Worm (Caenorhabditis elegans) whole organism, early embryonic: ENCODE data around the gene Y39G8B.2.

ENCODE experiments used
- F13C5.2 ChIP-seq: sonication (generic microtip); optimal IDR thresholded peaks from 2 replicates; lab custom pipeline; 2017; ENCODE audit warnings: mild to moderate bottlenecking, missing genetic modification characterization, inconsistent platforms, missing compliant biosample characterization
- ama-1 ChIP-seq: fragments of 150-350 bp; optimal IDR thresholded peaks from 2 replicates; lab custom pipeline; 2014
- ceh-13 ChIP-seq: fragments of 200-800 bp; sonication (Bioruptor generic); optimal IDR thresholded peaks from 2 replicates; lab custom pipeline; 2018; ENCODE audit warnings: mild to moderate bottlenecking, missing genetic modification characterization, missing compliant biosample characterization
- ceh-36 ChIP-seq: sonication (generic microtip); optimal IDR thresholded peaks from 2 replicates; lab custom pipeline; 2016; ENCODE audit warnings: missing genetic modification characterization, inconsistent platforms, missing compliant biosample characterization
- flt-1 ChIP-seq: fragments of 200-800 bp; sonication (Bioruptor generic); IDR thresholded peaks from 2 replicates; pipeline ENCODE4 v1.3.6; 2022; ENCODE audit warnings: missing genetic modification characterization, missing compliant biosample characterization
- hmg-4 ChIP-seq: fragments of 200-800 bp; sonication (Bioruptor generic); optimal IDR thresholded peaks from 2 replicates; lab custom pipeline; 2018; ENCODE audit warnings: mild to moderate bottlenecking, missing genetic modification characterization, missing compliant biosample characterization
- hnd-1 ChIP-seq: sonication (generic microtip); optimal IDR thresholded peaks from 2 replicates; lab custom pipeline; 2016; ENCODE audit warnings: missing genetic modification characterization, missing compliant biosample characterization
- scrt-1 ChIP-seq: fragments of 200-800 bp; sonication (Bioruptor generic); IDR thresholded peaks from 2 replicates; pipeline ENCODE4 v1.3.6; 2022; ENCODE audit warnings: missing genetic modification characterization, missing compliant biosample characterization
- sea-1 ChIP-seq: fragments of 200-800 bp; sonication (Bioruptor generic); conservative IDR thresholded peaks from 2 replicates; pipeline ENCODE4 v1.3.6; 2022; ENCODE audit warnings: missing genetic modification characterization, missing compliant biosample characterization
- tbx-11 ChIP-seq: fragments of 200-800 bp; sonication (Bioruptor generic); IDR thresholded peaks from 2 replicates; pipeline ENCODE4 v1.3.6; 2022; ENCODE audit warnings: missing genetic modification characterization, missing compliant biosample characterization
- tbx-37 ChIP-seq: fragments of 200-800 bp; sonication (Bioruptor generic); conservative IDR thresholded peaks from 2 replicates; pipeline ENCODE4 v1.3.6; 2022; ENCODE audit warnings: missing genetic modification reagents, missing genetic modification characterization, missing compliant biosample characterization

ce11 chrII:13982247-13982646 is 6.2 kb upstream of the Y39G8B.2 start:
- no peak for TF ChIP-seq ceh-13 (GFP tag; lab: Kevin White, UChicago)
- TF ChIP-seq ama-1 (lab: Kevin White, UChicago): no peak
- no peak for TF ChIP-seq F13C5.2 (tag; lab: Kevin White, UChicago)
- no peak for TF ChIP-seq tbx-37 (GFP tag; lab: Robert Waterston, UW)
- TF ChIP-seq tbx-11: no peak
- no peak for TF ChIP-seq flt-1 (GFP tag; lab: Robert Waterston, UW)
- no peak for TF ChIP-seq hnd-1 (tag; lab: Kevin White, UChicago)
- TF ChIP-seq sea-1: no peak
- no peak for TF ChIP-seq scrt-1 (GFP tag; lab: Robert Waterston, UW)
- no peak for TF ChIP-seq ceh-36 (tag; lab: Kevin White, UChicago)
- no peak for TF ChIP-seq hmg-4 (GFP tag; lab: Kevin White, UChicago)
